Worm (Caenorhabditis elegans): ENCODE measurements around the gene srh-208.

Gene srh-208

DNA sequence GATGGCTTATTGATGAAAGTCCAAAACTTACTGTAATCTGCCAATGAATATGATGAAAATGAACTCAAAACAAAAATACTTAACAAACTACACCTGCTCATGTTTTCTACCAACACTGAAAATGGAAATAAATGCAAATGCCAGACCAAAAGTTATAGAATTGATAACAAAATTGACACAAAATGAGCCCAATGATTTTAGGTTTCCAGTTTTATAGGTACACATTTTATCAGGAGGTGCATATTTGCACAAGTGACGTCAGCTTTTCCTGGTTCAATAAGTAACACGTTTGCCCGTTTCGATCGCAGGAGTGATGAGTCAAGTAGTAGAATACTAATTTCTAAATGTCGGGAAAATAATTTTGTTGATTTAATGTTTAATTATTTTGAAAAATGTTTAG lies 20.4 kb upstream of the srh-208 start, which contains the start of gene F55C9.6:
Gene F55C9.6, minus strand, starts transcription at position 101 of the 400 bp plus-strand sequence.
- TF ChIP-seq elt-1 (tag; optimal IDR thresholded peaks at IDR 0.05; ENCODE audit: borderline replicate concordance, insufficient read depth) (no peak), hlh-1 (tag; optimal IDR thresholded peaks at IDR 0.05) (no peak), ceh-43 (GFP tag; optimal IDR thresholded peaks at IDR 0.05) (no peak)

DNA sequence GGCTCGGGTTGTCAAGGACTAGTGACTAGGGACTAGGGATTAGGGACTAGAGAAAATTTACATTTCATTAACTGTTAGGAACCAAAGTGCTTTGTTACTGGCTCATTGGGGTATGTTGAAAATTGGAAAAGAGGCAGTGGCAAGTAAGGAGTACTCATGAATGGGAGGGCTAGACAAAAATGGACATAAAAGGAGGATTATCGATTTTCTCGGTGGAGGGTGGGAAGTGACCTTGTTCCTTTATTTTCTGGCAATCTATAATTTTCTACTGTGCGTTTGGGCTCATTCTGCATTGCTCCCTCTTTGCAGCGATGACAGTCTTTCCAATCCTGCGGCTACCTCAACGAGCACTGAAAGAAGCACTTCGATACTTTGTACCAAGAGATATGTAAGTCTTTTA lies 19.6 kb upstream of the srh-208 start, which contains the start of gene fbxb-60:
Gene fbxb-60, plus strand, starts transcription at position 301 of the 400 bp plus-strand sequence.
- no peak for TF ChIP-seq bed-3 (GFP tag; optimal IDR thresholded peaks at IDR 0.05)
- no peak for TF ChIP-seq zip-8 (tag; optimal IDR thresholded peaks at IDR 0.05)
- TF ChIP-seq nhr-76 (tag; optimal IDR thresholded peaks at IDR 0.05): no peak
- TF ChIP-seq nhr-28 (tag; optimal IDR thresholded peaks at IDR 0.05): no peak
- no peak for TF ChIP-seq nhr-237 (tag; optimal IDR thresholded peaks at IDR 0.05)
- TF ChIP-seq M03D4.4 (tag; optimal IDR thresholded peaks at IDR 0.05): no peak
- no peak for TF ChIP-seq sptf-1 (tag; optimal IDR thresholded peaks at IDR 0.05)

DNA sequence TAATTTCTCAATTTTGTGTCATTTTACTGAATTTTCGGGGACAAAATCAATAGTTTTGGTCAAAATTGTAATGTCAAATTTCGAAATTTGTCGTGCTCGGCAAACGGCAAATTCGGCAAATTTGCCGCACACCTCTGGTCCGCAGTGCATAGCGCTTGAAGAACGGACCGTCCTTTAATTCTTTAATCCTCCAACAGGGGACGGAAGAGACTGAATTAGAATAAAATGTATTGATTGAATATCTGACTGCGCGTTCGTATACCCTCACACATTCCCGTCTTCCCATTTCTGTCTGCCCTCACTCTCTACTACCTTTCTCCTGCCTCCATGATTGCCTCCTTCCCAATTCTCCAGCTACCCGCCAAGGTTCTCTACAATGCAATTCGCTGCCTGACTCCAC lies 17.9 kb upstream of the srh-208 start, which contains the start of gene F55C9.14:
Gene F55C9.14, plus strand, starts transcription at position 301 of the 400 bp plus-strand sequence.
- no peak for TF ChIP-seq ham-2 (GFP tag; optimal IDR thresholded peaks at IDR 0.05)
- no peak for TF ChIP-seq nhr-28 (tag; optimal IDR thresholded peaks at IDR 0.05)
- TF ChIP-seq mab-5 (tag; optimal IDR thresholded peaks at IDR 0.05): no peak
- TF ChIP-seq ces-1 (GFP tag; optimal IDR thresholded peaks at IDR 0.05): no peak
- TF ChIP-seq unc-39 (tag; optimal IDR thresholded peaks at IDR 0.05): no peak
- no peak for TF ChIP-seq elt-1 (tag; optimal IDR thresholded peaks at IDR 0.05; ENCODE audit: borderline replicate concordance, insufficient read depth)
- TF ChIP-seq hlh-1 (tag; optimal IDR thresholded peaks at IDR 0.05): no peak
- TF ChIP-seq unc-120 (tag; optimal IDR thresholded peaks at IDR 0.05; ENCODE audit: poor library complexity, severe bottlenecking): no peak
- TF ChIP-seq cnd-1 (tag; optimal IDR thresholded peaks at IDR 0.05): no peak
- TF ChIP-seq mls-2 (tag; optimal IDR thresholded peaks at IDR 0.05): no peak
- no peak for TF ChIP-seq flh-1 (GFP tag; optimal IDR thresholded peaks at IDR 0.05)
- no peak for TF ChIP-seq elt-3 (tag; optimal IDR thresholded peaks at IDR 0.05)
- TF ChIP-seq unc-62 (GFP tag; optimal IDR thresholded peaks at IDR 0.05): no peak
- TF ChIP-seq snpc-4 (tag; optimal IDR thresholded peaks at IDR 0.05): no peak
- TF ChIP-seq lin-32 (GFP tag; optimal IDR thresholded peaks at IDR 0.05): no peak
- no peak for TF ChIP-seq nhr-12 (tag; optimal IDR thresholded peaks at IDR 0.05)
- no peak for TF ChIP-seq nhr-2 (tag; optimal IDR thresholded peaks at IDR 0.05)
- TF ChIP-seq ceh-83 (GFP tag; optimal IDR thresholded peaks at IDR 0.05): no peak
- TF ChIP-seq mep-1 (tag; optimal IDR thresholded peaks at IDR 0.05): no peak
- TF ChIP-seq nhr-76 (tag; optimal IDR thresholded peaks at IDR 0.05): no peak

DNA sequence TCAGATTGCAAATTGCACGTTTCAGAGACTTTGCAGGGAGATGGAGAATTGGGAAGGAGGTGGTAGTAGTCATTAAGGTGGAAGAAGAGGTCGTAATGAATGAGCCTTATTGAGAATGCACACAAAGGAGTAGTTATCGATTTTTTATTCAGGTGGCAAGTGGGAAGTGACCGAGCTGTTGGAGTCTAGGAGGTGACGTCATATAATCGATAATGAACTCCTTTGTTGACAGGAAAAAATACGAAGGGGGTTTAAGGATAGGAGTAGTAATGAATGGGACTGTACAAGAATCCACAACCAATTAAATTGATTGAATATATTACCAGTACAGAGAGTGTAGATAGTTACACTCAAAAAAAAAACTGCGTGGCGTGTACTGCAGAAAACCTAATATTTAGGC lies 15.2 kb upstream of the srh-208 start, which contains the start of gene fbxb-62:
Gene fbxb-62, minus strand, starts transcription at position 101 of the 400 bp plus-strand sequence.
- TF ChIP-seq tbx-8 (GFP tag; optimal IDR thresholded peaks at IDR 0.05): no peak
- TF ChIP-seq zip-8 (tag; optimal IDR thresholded peaks at IDR 0.05): peak; percentile 11

DNA sequence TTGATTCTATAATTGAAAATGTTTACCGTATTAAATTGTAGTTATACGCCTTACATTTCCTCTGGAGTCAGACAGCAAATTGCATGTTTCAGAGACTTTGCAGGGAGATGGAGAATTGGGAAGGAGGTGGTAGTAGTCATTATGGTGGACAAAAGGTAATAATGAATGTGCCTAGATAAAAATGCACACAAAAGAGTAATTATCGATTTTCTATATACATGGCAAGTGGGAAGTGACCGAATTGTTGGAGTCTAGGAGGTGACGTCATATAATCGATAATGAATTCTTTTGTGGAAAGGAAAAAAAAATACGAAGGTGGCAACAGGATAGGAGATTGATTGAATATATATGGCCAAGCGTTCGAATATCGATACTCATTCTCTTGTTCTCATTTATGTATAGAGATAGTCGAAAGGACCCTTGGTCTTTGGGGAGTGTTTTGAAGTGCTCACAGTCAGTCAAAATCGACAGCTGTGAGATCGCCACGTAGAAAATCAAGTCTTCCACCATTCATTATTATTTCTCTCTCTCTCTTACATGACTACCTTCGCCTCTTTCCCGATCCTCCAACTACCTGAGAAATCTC lies 13.5 kb upstream of the srh-208 start, which contains the start of the genes fbxb-63 and fbxb-61:
Gene fbxb-63, minus strand, starts transcription at position 142 of the 586 bp plus-strand sequence.
Gene fbxb-61, plus strand, starts transcription at position 536 of the 586 bp plus-strand sequence.
- no peak for TF ChIP-seq sptf-1 (tag; optimal IDR thresholded peaks at IDR 0.05)
- peak; percentile 53 for TF ChIP-seq ceh-39 (tag; optimal IDR thresholded peaks at IDR 0.05)
- TF ChIP-seq sem-2 (GFP tag; optimal IDR thresholded peaks at IDR 0.05): no peak
- no peak for TF ChIP-seq nhr-12 (tag; optimal IDR thresholded peaks at IDR 0.05)
- TF ChIP-seq ceh-83 (GFP tag; optimal IDR thresholded peaks at IDR 0.05): no peak
- TF ChIP-seq ztf-11 (tag; optimal IDR thresholded peaks at IDR 0.05): no peak
- no peak for TF ChIP-seq mls-2 (tag; optimal IDR thresholded peaks at IDR 0.05)

DNA sequence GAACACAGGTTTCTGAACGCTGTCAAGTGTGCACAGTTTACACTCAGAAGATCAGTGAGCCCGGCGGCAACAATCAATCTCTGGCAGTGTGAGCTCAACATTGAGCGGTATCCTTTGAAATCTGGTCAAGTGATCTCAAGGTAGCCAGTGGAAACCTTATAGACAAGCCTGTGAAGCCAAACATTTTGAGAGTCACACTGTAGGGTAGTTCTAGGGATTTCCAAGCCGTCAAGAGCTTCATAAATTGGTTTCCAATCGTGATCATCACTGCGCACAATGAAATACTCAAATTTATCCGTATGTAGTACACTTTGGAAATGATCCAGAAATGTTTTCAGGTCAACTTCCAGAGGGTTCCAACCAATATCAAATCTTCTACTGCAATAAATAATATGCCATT lies 10.3 kb upstream of the srh-208 start, which contains the start of gene F55C9.15:
Gene F55C9.15, minus strand, starts transcription at position 101 of the 400 bp plus-strand sequence.
- no peak for TF ChIP-seq cnd-1 (tag; optimal IDR thresholded peaks at IDR 0.05)
- TF ChIP-seq drap-1 (GFP tag; optimal IDR thresholded peaks at IDR 0.05): no peak
- no peak for TF ChIP-seq ham-2 (GFP tag; optimal IDR thresholded peaks at IDR 0.05)
- TF ChIP-seq pha-4 (tag; optimal IDR thresholded peaks at IDR 0.05): no peak
- no peak for TF ChIP-seq blmp-1 (tag; optimal IDR thresholded peaks at IDR 0.05)
- TF ChIP-seq lin-32 (GFP tag; optimal IDR thresholded peaks at IDR 0.05): no peak
- no peak for TF ChIP-seq tbx-8 (GFP tag; optimal IDR thresholded peaks at IDR 0.05)
- TF ChIP-seq nhr-12 (tag; optimal IDR thresholded peaks at IDR 0.05): no peak
- TF ChIP-seq mep-1 (tag; optimal IDR thresholded peaks at IDR 0.05): no peak
- no peak for TF ChIP-seq elt-3 (tag; optimal IDR thresholded peaks at IDR 0.05)
- no peak for TF ChIP-seq zip-8 (tag; optimal IDR thresholded peaks at IDR 0.05)
- TF ChIP-seq unc-120 (tag; optimal IDR thresholded peaks at IDR 0.05; ENCODE audit: poor library complexity, severe bottlenecking): no peak

Measured in whole organism, mixed stage, embryonic.